Worm (Caenorhabditis elegans): ENCODE data around the gene abch-1.

DNA sequence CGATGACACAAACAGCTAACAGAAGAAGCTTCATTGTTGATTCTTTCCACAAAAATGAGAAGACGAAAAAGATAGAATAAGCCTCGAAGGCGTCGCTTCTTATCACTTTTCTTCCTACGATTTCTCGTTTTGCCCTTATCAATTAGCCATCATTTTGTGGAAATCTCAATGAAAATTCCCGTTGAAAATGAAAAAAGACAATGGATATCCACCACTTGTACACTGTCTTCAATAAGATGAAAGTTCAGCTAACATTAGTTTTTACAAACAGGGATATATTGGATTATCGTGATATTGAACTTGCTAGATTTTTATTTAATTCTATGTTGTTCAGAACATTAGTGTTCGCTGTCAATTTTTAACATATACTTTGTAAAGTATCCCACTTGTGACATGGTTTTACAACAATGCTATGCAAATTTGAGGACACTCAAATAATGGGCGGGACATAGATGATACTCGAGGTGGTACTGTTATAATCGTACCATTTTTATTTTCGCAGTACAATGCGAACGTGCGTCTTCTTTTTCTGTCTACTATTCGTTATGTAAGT is 35.3 kb upstream of the abch-1 start, which contains the start of the genes F18C5.5 and F18C5.9:
- no peak for TF ChIP-seq aly-1 (tag; optimal IDR thresholded peaks at IDR 0.05)
- TF ChIP-seq hnd-1 (tag; optimal IDR thresholded peaks at IDR 0.05), result no peak
- TF ChIP-seq pes-1 (GFP tag; IDR thresholded peaks at IDR 0.05), result no peak
- TF ChIP-seq hmbx-1 (tag; optimal IDR thresholded peaks at IDR 0.05), result no peak
- no peak for TF ChIP-seq ama-1 (optimal IDR thresholded peaks at IDR 0.05)
- no peak for TF ChIP-seq F13C5.2 (tag; optimal IDR thresholded peaks at IDR 0.05)
- TF ChIP-seq flt-1 (GFP tag; IDR thresholded peaks at IDR 0.05), result no peak
- no peak for TF ChIP-seq tbx-11 (GFP tag; IDR thresholded peaks at IDR 0.05)

All from whole organism, early embryonic.